Worm (Caenorhabditis elegans) whole organism, L4 larva: ENCODE measurements around the gene F11A10.6.

Experiments used
- F37D6.2 ChIP-seq: sonication (generic microtip); optimal IDR thresholded peaks from 2 replicates; lab custom pipeline; 2016; ENCODE audit warnings: mild to moderate bottlenecking, missing genetic modification characterization, missing compliant biosample characterization
- F44E2.7 ChIP-seq: fragments of 200-800 bp; sonication (Bioruptor generic); IDR thresholded peaks from 2 replicates; pipeline ENCODE4 v2.1.2; 2022; ENCODE audit warnings: missing genetic modification characterization, missing compliant biosample characterization
- F49E8.2 ChIP-seq: sonication (generic microtip); optimal IDR thresholded peaks from 2 replicates; lab custom pipeline; 2016; ENCODE audit warnings: missing compliant biosample characterization, mild to moderate bottlenecking, missing genetic modification characterization, borderline replicate concordance
- Y105C5A.15 ChIP-seq: fragments of 200-800 bp; sonication (Bioruptor generic); IDR thresholded peaks from 2 replicates; pipeline ENCODE4 v1.3.6; 2022; ENCODE audit warnings: missing genetic modification characterization, missing compliant biosample characterization
- ama-1 ChIP-seq: fragments of 150-350 bp; optimal IDR thresholded peaks from 2 replicates; lab custom pipeline; 2014; ENCODE audit warnings: inconsistent platforms, mixed read lengths
- attf-4 ChIP-seq: sonication (generic microtip); optimal IDR thresholded peaks from 3 replicates; lab custom pipeline; 2017; ENCODE audit warnings: missing biosample characterization, missing genetic modification characterization
- ceh-44 ChIP-seq: fragments of 200-800 bp; sonication (Bioruptor generic); IDR thresholded peaks from 2 replicates; pipeline ENCODE4 v1.3.6; 2022; ENCODE audit warnings: missing genetic modification reagents, missing genetic modification characterization, missing compliant biosample characterization
- cey-2 ChIP-seq: sonication (generic microtip); optimal IDR thresholded peaks from 3 replicates; lab custom pipeline; 2017; ENCODE audit warnings: missing genetic modification characterization, mild to moderate bottlenecking, missing compliant biosample characterization, antibody characterized with exemption, borderline replicate concordance; ENCODE audit not compliant: insufficient read depth
- daf-16 ChIP-seq, 3 experiments: sonication (generic microtip); optimal IDR thresholded peaks; 2 replicates each; lab custom pipeline; 2016 to 2017; ENCODE audit warnings: missing genetic modification characterization in 3 of 3, missing genetic modification reagents in 3 of 3, mild to moderate bottlenecking in 2 of 3, missing compliant biosample characterization in 2 of 3, missing biosample characterization in 1 of 3, moderate library complexity in 1 of 3
- daf-19 ChIP-seq: fragments of 200-800 bp; sonication (Bioruptor generic); conservative IDR thresholded peaks from 2 replicates; pipeline ENCODE4 v1.3.6; 2022; ENCODE audit warnings: missing genetic modification characterization, missing compliant biosample characterization
- dpl-1 ChIP-seq: fragments of 150-350 bp; optimal IDR thresholded peaks from 2 replicates; lab custom pipeline; 2014; ENCODE audit warnings: missing biosample characterization, missing genetic modification reagents, missing genetic modification characterization
- dve-1 ChIP-seq: sonication (generic microtip); optimal IDR thresholded peaks from 2 replicates; lab custom pipeline; 2017; ENCODE audit warnings: antibody characterized with exemption, mild to moderate bottlenecking, missing genetic modification characterization, missing compliant biosample characterization; ENCODE audit not compliant: insufficient read depth
- fkh-10 ChIP-seq: fragments of 150-350 bp; optimal IDR thresholded peaks from 2 replicates; lab custom pipeline; 2014; ENCODE audit warnings: missing biosample characterization, missing genetic modification reagents, missing genetic modification characterization
- hlh-11 ChIP-seq: fragments of 200-800 bp; sonication (Bioruptor generic); optimal IDR thresholded peaks from 2 replicates; lab custom pipeline; 2018; ENCODE audit warnings: mild to moderate bottlenecking, missing genetic modification characterization, missing compliant biosample characterization
- lin-13 ChIP-seq: fragments of 150-350 bp; optimal IDR thresholded peaks from 2 replicates; lab custom pipeline; 2014; ENCODE audit warnings: missing biosample characterization, missing genetic modification reagents, missing genetic modification characterization
- lin-15B ChIP-seq: fragments of 150-350 bp; sonication (generic microtip); optimal IDR thresholded peaks from 3 replicates; lab custom pipeline; 2014; ENCODE audit warnings: missing biosample characterization, missing genetic modification characterization
- lin-29 ChIP-seq: fragments of 200-800 bp; sonication (Bioruptor generic); IDR thresholded peaks from 2 replicates; pipeline ENCODE4 v1.3.6; 2022; ENCODE audit warnings: missing genetic modification reagents, missing genetic modification characterization, missing compliant biosample characterization
- lin-38 ChIP-seq: fragments of 200-800 bp; sonication (Bioruptor generic); IDR thresholded peaks from 2 replicates; pipeline ENCODE4 v1.3.6; 2022; ENCODE audit warnings: missing genetic modification reagents, missing genetic modification characterization, missing compliant biosample characterization
- lin-39 ChIP-seq: fragments of 150-350 bp; optimal IDR thresholded peaks from 2 replicates; lab custom pipeline; 2014; ENCODE audit warnings: missing biosample characterization, missing genetic modification reagents, missing genetic modification characterization
- lsy-2 ChIP-seq, 2 experiments: fragments of 150-350 bp in 1 of 2; sonication (generic microtip) in 1 of 2; optimal IDR thresholded peaks; 2 replicates each; lab custom pipeline; 2014 to 2017; ENCODE audit warnings: missing biosample characterization in 2 of 2, missing genetic modification characterization in 2 of 2
- madf-5 ChIP-seq, 2 experiments: fragments of 200-800 bp; sonication (Bioruptor generic); IDR thresholded peaks; 2 replicates each; pipeline ENCODE4 v1.3.6; 2022; ENCODE audit warnings: missing compliant biosample characterization in 2 of 2, missing genetic modification characterization in 2 of 2
- mdl-1 ChIP-seq, 2 experiments: fragments of 150-350 bp in 1 of 2; sonication (generic microtip) in 1 of 2; optimal IDR thresholded peaks; 2 replicates each; lab custom pipeline; 2014 to 2017; ENCODE audit warnings: missing biosample characterization in 2 of 2, missing genetic modification characterization in 2 of 2
- mdt-29 ChIP-seq: fragments of 200-800 bp; sonication (Bioruptor generic); IDR thresholded peaks from 2 replicates; pipeline ENCODE4 v1.3.6; 2022; ENCODE audit warnings: missing genetic modification reagents, missing genetic modification characterization, missing compliant biosample characterization
- mxl-3 ChIP-seq: fragments of 200-800 bp; sonication (Bioruptor generic); optimal IDR thresholded peaks from 2 replicates; lab custom pipeline; 2018; ENCODE audit warnings: mild to moderate bottlenecking, missing genetic modification characterization, missing compliant biosample characterization
- nhr-11 ChIP-seq: fragments of 150-350 bp; optimal IDR thresholded peaks from 2 replicates; lab custom pipeline; 2014; ENCODE audit warnings: missing biosample characterization, missing genetic modification characterization
- nhr-237 ChIP-seq: sonication (generic microtip); optimal IDR thresholded peaks from 2 replicates; lab custom pipeline; 2017; ENCODE audit warnings: missing biosample characterization, missing genetic modification characterization
- nhr-25 ChIP-seq: sonication (generic microtip); optimal IDR thresholded peaks from 2 replicates; lab custom pipeline; 2017; ENCODE audit warnings: missing genetic modification characterization, mild to moderate bottlenecking, missing compliant biosample characterization, antibody characterized with exemption, moderate library complexity, borderline replicate concordance; ENCODE audit not compliant: insufficient read depth
- nhr-28 ChIP-seq: fragments of 150-350 bp; optimal IDR thresholded peaks from 2 replicates; lab custom pipeline; 2014; ENCODE audit warnings: missing biosample characterization, missing genetic modification characterization
- nhr-42 ChIP-seq: fragments of 200-800 bp; sonication (Bioruptor generic); IDR thresholded peaks from 2 replicates; pipeline ENCODE4 v1.3.6; 2022; ENCODE audit warnings: missing genetic modification characterization, missing compliant biosample characterization
- pqm-1 ChIP-seq: sonication (generic microtip); optimal IDR thresholded peaks from 2 replicates; lab custom pipeline; 2017; ENCODE audit warnings: missing biosample characterization, missing genetic modification characterization
- rbr-2 ChIP-seq: sonication (generic microtip); optimal IDR thresholded peaks from 2 replicates; lab custom pipeline; 2016; ENCODE audit warnings: missing genotype, missing genetic modification characterization, missing compliant biosample characterization
- unc-39 ChIP-seq: sonication (generic microtip); optimal IDR thresholded peaks from 2 replicates; lab custom pipeline; 2017; ENCODE audit warnings: missing biosample characterization, missing genetic modification characterization
- unc-62 ChIP-seq, 3 experiments: fragments of 150-350 bp in 1 of 3; sonication (generic microtip); optimal IDR thresholded peaks in 2 of 3; peaks in 1 of 3; 1 replicate in 1 of 3; 2 replicates in 2 of 3; lab custom pipeline; 2014 to 2017; ENCODE audit warnings: missing biosample characterization in 3 of 3, missing genetic modification characterization in 3 of 3, missing genetic modification reagents in 3 of 3, missing genotype in 1 of 3
- zfp-3 ChIP-seq: fragments of 200-800 bp; sonication (Bioruptor generic); conservative IDR thresholded peaks from 2 replicates; pipeline ENCODE4 v1.3.6; 2022; ENCODE audit warnings: missing genetic modification reagents, missing genetic modification characterization, missing compliant biosample characterization
- ztf-11 ChIP-seq: fragments of 150-350 bp; optimal IDR thresholded peaks from 2 replicates; lab custom pipeline; 2014; ENCODE audit warnings: missing biosample characterization, missing genetic modification characterization

F11A10.6 gene

ce11 chrIV:12046524-12047203, 42.8 kb downstream of the F11A10.6 start, which contains the start of gene T12G3.2 (continued):
- TF ChIP-seq zfp-3 (GFP tag; lab: Robert Waterston, UW) (no peak), lin-39 (tag; lab: Kevin White, UChicago) (no peak), mdl-1 (tag; optimal IDR thresholded peaks at IDR 0.05; lab: Kevin White, UChicago) (no peak), unc-62 (GFP tag; optimal IDR thresholded peaks at IDR 0.05 in 1 of 2; lab: Kevin White, UChicago) (no peak), unc-62 (tag; optimal IDR thresholded peaks at IDR 0.05; lab: Kevin White, UChicago) (no peak), mxl-3 (GFP tag; lab: Kevin White, UChicago) (peak; percentile 71), nhr-237 (no peak), nhr-42 (no peak), ztf-11 (tag; lab: Kevin White, UChicago) (no peak), lin-13 (GFP tag; lab: Kevin White, UChicago) (no peak), attf-4 (tag; lab: Kevin White, UChicago) (no peak), F49E8.2 (no peak), F37D6.2 (no peak), madf-5 (GFP tag; IDR thresholded peaks at IDR 0.05; lab: Robert Waterston, UW) (no peak), nhr-28 (tag; lab: Kevin White, UChicago) (peak; percentile 89), nhr-11 (no peak), Y105C5A.15 (no peak), mdt-29 (no peak), F44E2.7 (GFP tag; lab: Robert Waterston, UW) (no peak), lin-15B (tag; lab: Kevin White, UChicago) (no peak), fkh-10 (GFP tag; lab: Kevin White, UChicago) (no peak), nhr-25 (no peak), ama-1 (lab: Kevin White, UChicago) (no peak), unc-39 (tag; lab: Kevin White, UChicago) (no peak), daf-16 (GFP tag; optimal IDR thresholded peaks at IDR 0.05; lab: Kevin White, UChicago) (no peak), daf-16 (tag; optimal IDR thresholded peaks at IDR 0.05; lab: Kevin White, UChicago) (peak; percentile 92), lin-38 (GFP tag; lab: Robert Waterston, UW) (no peak), rbr-2 (tag; lab: Kevin White, UChicago) (no peak), lin-29 (GFP tag; lab: Robert Waterston, UW) (no peak)

- TF ChIP-seq pqm-1 (tag; lab: Kevin White, UChicago) (peak; percentile 48), lsy-2 (tag; optimal IDR thresholded peaks at IDR 0.05; lab: Kevin White, UChicago) (peak in 1 of 2 experiments; percentile 6), dve-1 (peak; percentile 6), hlh-11 (peak; percentile 25), cey-2 (no peak), dpl-1 (GFP tag; lab: Kevin White, UChicago) (peak; percentile 3), lin-38 (GFP tag; lab: Robert Waterston, UW) (no peak), mxl-3 (GFP tag; lab: Kevin White, UChicago) (no peak), daf-19 (GFP tag; lab: Robert Waterston, UW) (no peak), ceh-44 (GFP tag; lab: Robert Waterston, UW) (no peak), nhr-28 (tag; lab: Kevin White, UChicago) (peak; percentile 69), lin-39 (tag; lab: Kevin White, UChicago) (no peak)
Measured at ce11 chrIV:12044844-12045738, 44.4 kb downstream of the F11A10.6 start.
